Fruit fly (Drosophila melanogaster) whole organism, embryonic: ENCODE measurements around the gene CG12118.

Experiments
- B-H1 ChIP-seq: fragments of 200-800 bp; sonication (Bioruptor generic); IDR thresholded peaks from 3 replicates; pipeline ENCODE4 v1.3.6; 2022; ENCODE audit warnings: missing biosample characterization, missing genetic modification characterization
- Blimp-1 ChIP-seq: fragments of 200-800 bp; sonication (Bioruptor generic); optimal IDR thresholded peaks from 3 replicates; lab custom pipeline; 2018; ENCODE audit warnings: missing biosample characterization, missing genetic modification characterization, mild to moderate bottlenecking, moderate library complexity, missing genetic modification reagents
- BtbVII ChIP-seq: fragments of 200-800 bp; sonication (Bioruptor generic); optimal IDR thresholded peaks from 3 replicates; lab custom pipeline; 2017; ENCODE audit warnings: missing biosample characterization, mild to moderate bottlenecking, missing genetic modification characterization
- CG10565 ChIP-seq: fragments of 200-800 bp; sonication (Bioruptor generic); optimal IDR thresholded peaks from 3 replicates; lab custom pipeline; 2016; ENCODE audit warnings: missing biosample characterization, mild to moderate bottlenecking, missing genetic modification characterization
- CG12071 ChIP-seq: fragments of 200-800 bp; sonication (Bioruptor generic); optimal IDR thresholded peaks from 3 replicates; lab custom pipeline; 2018; ENCODE audit warnings: missing biosample characterization, mild to moderate bottlenecking, missing genetic modification characterization
- CG18619 ChIP-seq: fragments of 200-800 bp; sonication (Bioruptor generic); optimal IDR thresholded peaks from 3 replicates; lab custom pipeline; 2017; ENCODE audit warnings: missing biosample characterization, mild to moderate bottlenecking, missing genetic modification characterization
- CG2116 ChIP-seq: fragments of 200-800 bp; sonication (Bioruptor generic); optimal IDR thresholded peaks from 3 replicates; lab custom pipeline; 2018; ENCODE audit warnings: missing biosample characterization, mild to moderate bottlenecking, missing genetic modification characterization
- CG2120 ChIP-seq: fragments of 200-800 bp; sonication (Bioruptor generic); optimal IDR thresholded peaks from 3 replicates; lab custom pipeline; 2016; ENCODE audit warnings: missing biosample characterization, missing genetic modification characterization
- CG30020 ChIP-seq: fragments of 200-800 bp; optimal IDR thresholded peaks from 2 replicates; lab custom pipeline; 2019; ENCODE audit warnings: missing biosample characterization, mild to moderate bottlenecking, missing genetic modification characterization, moderate library complexity
- CG31365 ChIP-seq: fragments of 200-800 bp; sonication (Bioruptor generic); optimal IDR thresholded peaks from 2 replicates; lab custom pipeline; 2018; ENCODE audit warnings: missing biosample characterization, mild to moderate bottlenecking, missing genetic modification characterization
- CG4282 ChIP-seq: fragments of 200-800 bp; sonication (Bioruptor generic); optimal IDR thresholded peaks from 2 replicates; lab custom pipeline; 2016; ENCODE audit warnings: missing biosample characterization, missing genetic modification characterization
- CG6854 ChIP-seq: fragments of 200-800 bp; sonication (Bioruptor generic); optimal IDR thresholded peaks from 3 replicates; lab custom pipeline; 2017; ENCODE audit warnings: missing biosample characterization, mild to moderate bottlenecking, missing genetic modification characterization
- CG8388 ChIP-seq: fragments of 200-800 bp; sonication (Bioruptor generic); optimal IDR thresholded peaks from 2 replicates; lab custom pipeline; 2019; ENCODE audit warnings: missing biosample characterization, mild to moderate bottlenecking, missing genetic modification characterization, moderate library complexity
- CG9797 ChIP-seq: fragments of 200-800 bp; sonication (Bioruptor generic); optimal IDR thresholded peaks from 3 replicates; lab custom pipeline; 2018; ENCODE audit warnings: missing biosample characterization, mild to moderate bottlenecking, missing genetic modification characterization
- Dad ChIP-seq: fragments of 200-800 bp; sonication (Bioruptor generic); optimal IDR thresholded peaks from 3 replicates; lab custom pipeline; 2016; ENCODE audit warnings: missing biosample characterization, missing genetic modification characterization
- E2f2 ChIP-seq: fragments of 200-800 bp; sonication (Bioruptor generic); IDR thresholded peaks from 2 replicates; pipeline ENCODE4 v1.3.6; 2022; ENCODE audit warnings: missing biosample characterization, missing genetic modification characterization
- HLH3B ChIP-seq: fragments of 200-800 bp; sonication (Bioruptor generic); IDR thresholded peaks from 2 replicates; pipeline ENCODE4 v1.3.6; 2022; ENCODE audit warnings: missing biosample characterization, missing genetic modification characterization
- Hmr ChIP-seq: fragments of 200-800 bp; sonication (Bioruptor generic); optimal IDR thresholded peaks from 3 replicates; lab custom pipeline; 2017; ENCODE audit warnings: mild to moderate bottlenecking, missing biosample characterization, missing genetic modification reagents, missing genetic modification characterization
- Hr39 ChIP-seq: fragments of >200 bp; optimal IDR thresholded peaks from 2 replicates; lab custom pipeline; 2017
- Lpt ChIP-seq: fragments of >200 bp; optimal IDR thresholded peaks from 2 replicates; lab custom pipeline; 2018; ENCODE audit warnings: missing biosample characterization, missing genetic modification characterization
- Meics ChIP-seq: fragments of 200-800 bp; sonication (Bioruptor generic); optimal IDR thresholded peaks from 2 replicates; lab custom pipeline; 2017; ENCODE audit warnings: missing biosample characterization, mild to moderate bottlenecking, missing genetic modification characterization
- PHDP ChIP-seq: fragments of 200-800 bp; sonication (Bioruptor generic); optimal IDR thresholded peaks from 3 replicates; lab custom pipeline; 2018; ENCODE audit warnings: missing biosample characterization, mild to moderate bottlenecking, missing genetic modification characterization, moderate library complexity
- Pdp1 ChIP-seq, 2 experiments: fragments of 200-800 bp; sonication (Bioruptor generic); optimal IDR thresholded peaks; 3 replicates each; lab custom pipeline; 2016; ENCODE audit warnings: missing biosample characterization in 2 of 2, missing genetic modification characterization in 2 of 2, mild to moderate bottlenecking in 1 of 2, moderate library complexity in 1 of 2
- Scr ChIP-seq: fragments of 200-800 bp; sonication (Bioruptor generic); IDR thresholded peaks from 2 replicates; pipeline ENCODE4 v1.3.6; 2022; ENCODE audit warnings: missing biosample characterization, missing genetic modification characterization; ENCODE audit not compliant: partially characterized antibody
- az2 ChIP-seq: fragments of 200-800 bp; sonication (Bioruptor generic); optimal IDR thresholded peaks from 3 replicates; lab custom pipeline; 2016; ENCODE audit warnings: missing biosample characterization, missing genetic modification characterization
- bigmax ChIP-seq: fragments of 200-800 bp; sonication (Bioruptor generic); optimal IDR thresholded peaks from 2 replicates; lab custom pipeline; 2018; ENCODE audit warnings: missing biosample characterization, mild to moderate bottlenecking, missing genetic modification characterization
- btn ChIP-seq: fragments of 200-800 bp; sonication (Bioruptor generic); optimal IDR thresholded peaks from 2 replicates; lab custom pipeline; 2016; ENCODE audit warnings: missing biosample characterization, missing genetic modification characterization
- cg ChIP-seq: fragments of 200-800 bp; sonication (Bioruptor generic); optimal IDR thresholded peaks from 3 replicates; lab custom pipeline; 2019; ENCODE audit warnings: missing biosample characterization, mild to moderate bottlenecking, missing genetic modification characterization, moderate library complexity
- chinmo ChIP-seq: fragments of 200-800 bp; sonication (Bioruptor generic); IDR thresholded peaks from 4 replicates; pipeline ENCODE4 v1.3.6; 2022; ENCODE audit warnings: missing biosample characterization, missing genetic modification characterization; ENCODE audit not compliant: partially characterized antibody
- crol ChIP-seq: fragments of 200-800 bp; sonication (Bioruptor generic); IDR thresholded peaks from 2 replicates; pipeline ENCODE4 v1.3.6; 2022; ENCODE audit warnings: missing biosample characterization, missing genetic modification characterization
- dmrt99B ChIP-seq: fragments of 200-800 bp; sonication (Bioruptor generic); optimal IDR thresholded peaks from 2 replicates; lab custom pipeline; 2018; ENCODE audit warnings: missing biosample characterization, mild to moderate bottlenecking, missing genetic modification characterization, moderate library complexity
- dpn ChIP-seq, 2 experiments: fragments of 200-800 bp; sonication (Bioruptor generic); optimal IDR thresholded peaks; 3 replicates each; lab custom pipeline; 2016; ENCODE audit warnings: missing biosample characterization in 2 of 2, missing genetic modification characterization in 2 of 2
- ems ChIP-seq: fragments of 200-800 bp; sonication (Bioruptor generic); optimal IDR thresholded peaks from 3 replicates; lab custom pipeline; 2016; ENCODE audit warnings: missing biosample characterization, missing genetic modification characterization
- eyg ChIP-seq: fragments of 200-800 bp; sonication (Bioruptor generic); optimal IDR thresholded peaks from 3 replicates; lab custom pipeline; 2016; ENCODE audit warnings: missing biosample characterization, missing genetic modification characterization
- fd3F ChIP-seq: fragments of 200-800 bp; sonication (Bioruptor generic); optimal IDR thresholded peaks from 2 replicates; lab custom pipeline; 2018; ENCODE audit warnings: missing biosample characterization, mild to moderate bottlenecking, missing genetic modification characterization, moderate library complexity
- grau ChIP-seq: fragments of 200-800 bp; optimal IDR thresholded peaks from 3 replicates; lab custom pipeline; 2019; ENCODE audit warnings: missing biosample characterization, mild to moderate bottlenecking, missing genetic modification characterization, moderate library complexity
- gro ChIP-seq: fragments of 200-800 bp; sonication (Bioruptor generic); optimal IDR thresholded peaks from 2 replicates; lab custom pipeline; 2016; ENCODE audit warnings: missing biosample characterization, missing genetic modification characterization
- hkb ChIP-seq, 2 experiments: fragments of 200-800 bp in 1 of 2; fragments of >200 bp in 1 of 2; sonication (Bioruptor generic) in 1 of 2; IDR thresholded peaks in 1 of 2; optimal IDR thresholded peaks in 1 of 2; 2 replicates each; pipeline versions ENCODE4 v1.3.6 to Lab custom; 2017 to 2022; ENCODE audit warnings: missing biosample characterization in 1 of 2, missing genetic modification characterization in 1 of 2
- insv ChIP-seq, 2 experiments: fragments of 200-800 bp; sonication (Bioruptor generic); optimal IDR thresholded peaks; 3 replicates each; lab custom pipeline; 2016 to 2018; ENCODE audit warnings: missing biosample characterization in 2 of 2, missing genetic modification characterization in 2 of 2
- nmo ChIP-seq: fragments of 200-800 bp; sonication (Bioruptor generic); optimal IDR thresholded peaks from 2 replicates; lab custom pipeline; 2018; ENCODE audit warnings: missing biosample characterization, mild to moderate bottlenecking, missing genetic modification characterization, moderate library complexity
- onecut ChIP-seq: fragments of 200-800 bp; sonication (Bioruptor generic); IDR thresholded peaks from 2 replicates; pipeline ENCODE4 v1.3.6; 2022; ENCODE audit warnings: missing biosample characterization, missing genetic modification characterization
- pum ChIP-seq: fragments of 200-800 bp; sonication (Bioruptor generic); optimal IDR thresholded peaks from 2 replicates; lab custom pipeline; 2016; ENCODE audit warnings: missing biosample characterization, missing genetic modification characterization
- row ChIP-seq: fragments of 200-800 bp; sonication (Bioruptor generic); IDR thresholded peaks from 3 replicates; pipeline ENCODE4 v1.3.6; 2022; ENCODE audit warnings: missing biosample characterization, missing genetic modification characterization
- shn ChIP-seq: fragments of 200-800 bp; sonication (Bioruptor generic); optimal IDR thresholded peaks from 3 replicates; lab custom pipeline; 2016; ENCODE audit warnings: missing biosample characterization, missing genetic modification characterization
- tap ChIP-seq: fragments of 200-800 bp; optimal IDR thresholded peaks from 3 replicates; lab custom pipeline; 2019; ENCODE audit warnings: missing biosample characterization, mild to moderate bottlenecking, missing genetic modification characterization, moderate library complexity
- tgo ChIP-seq: fragments of 200-800 bp; sonication (Bioruptor generic); IDR thresholded peaks from 3 replicates; pipeline ENCODE4 v1.3.6; 2022; ENCODE audit warnings: missing biosample characterization, missing genetic modification characterization
- tna ChIP-seq: fragments of 200-800 bp; sonication (Bioruptor generic); IDR thresholded peaks from 2 replicates; pipeline ENCODE4 v1.3.6; 2022; ENCODE audit warnings: missing biosample characterization, missing genetic modification characterization; ENCODE audit not compliant: partially characterized antibody
- ttk ChIP-seq: fragments of 200-800 bp; sonication (Bioruptor generic); IDR thresholded peaks from 2 replicates; pipeline ENCODE4 v2.1.2; 2022; ENCODE audit warnings: missing biosample characterization, missing genetic modification characterization
- unpg ChIP-seq: fragments of 200-800 bp; sonication (Bioruptor generic); optimal IDR thresholded peaks from 3 replicates; lab custom pipeline; 2018; ENCODE audit warnings: missing biosample characterization, mild to moderate bottlenecking, missing genetic modification characterization, moderate library complexity
- zf30C ChIP-seq: fragments of 200-800 bp; sonication (Bioruptor generic); optimal IDR thresholded peaks from 3 replicates; lab custom pipeline; 2018; ENCODE audit warnings: missing biosample characterization, mild to moderate bottlenecking, missing genetic modification characterization

The CG12118 gene

dm6 chrX:9224423-9224822 is 28.2 kb upstream of the CG12118 start:
- TF ChIP-seq crol (GFP tag; lab: Robert Waterston, UW) (peak; percentile 17; the same call in 1 of the 2 replicates), CG2116 (GFP tag; lab: Kevin White, UChicago) (no peak), CG6854 (GFP tag; lab: Kevin White, UChicago) (no peak), CG9797 (no peak), pum (no peak), PHDP (tag; lab: Kevin White, UChicago) (no peak), HLH3B (no peak), zf30C (GFP tag; lab: Kevin White, UChicago) (no peak), cg (no peak), CG10565 (no peak), insv (GFP tag; optimal IDR thresholded peaks at IDR 0.05; lab: Kevin White, UChicago) (no peak), bigmax (GFP tag; lab: Kevin White, UChicago) (no peak), BtbVII (GFP tag; lab: Kevin White, UChicago) (no peak), tap (tag; lab: Kevin White, UChicago) (no peak), Blimp-1 (GFP tag; lab: Kevin White, UChicago) (peak; percentile 90), Dad (no peak), ems (no peak), CG30020 (no peak), B-H1 (GFP tag; lab: Robert Waterston, UW) (no peak), E2f2 (GFP tag; lab: Robert Waterston, UW) (no peak), Pdp1 (GFP tag; optimal IDR thresholded peaks at IDR 0.05; lab: Kevin White, UChicago) (peak in 1 of 2 experiments; percentile 41), fd3F (GFP tag; lab: Kevin White, UChicago) (no peak), CG31365 (tag; lab: Kevin White, UChicago) (no peak), CG4282 (GFP tag; lab: Kevin White, UChicago) (no peak)

- no peak for TF ChIP-seq dpn (GFP tag; optimal IDR thresholded peaks at IDR 0.05; lab: Kevin White, UChicago)
- TF ChIP-seq CG12071 (GFP tag; lab: Kevin White, UChicago), result no peak
- peak; percentile 13 for TF ChIP-seq Hmr (GFP tag; lab: Kevin White, UChicago)
- peak; percentile 22; the same call in 1 of the 2 replicates for TF ChIP-seq Scr
- peak; percentile 12 for TF ChIP-seq Meics
- peak; percentile 20; the same call in 1 of the 2 replicates for TF ChIP-seq E2f2 (GFP tag; lab: Robert Waterston, UW)
- peak; percentile 0 for TF ChIP-seq CG18619 (GFP tag; lab: Kevin White, UChicago)
- TF ChIP-seq dmrt99B (tag; lab: Kevin White, UChicago), result no peak
- peak; percentile 18 for TF ChIP-seq unpg
- peak; percentile 19 for TF ChIP-seq CG2120
- no peak for TF ChIP-seq nmo (GFP tag; lab: Kevin White, UChicago)
- no peak for TF ChIP-seq tgo (GFP tag; lab: Robert Waterston, UW)
- no peak for TF ChIP-seq gro
- TF ChIP-seq btn (GFP tag; lab: Kevin White, UChicago), result no peak
- peak; percentile 58 for TF ChIP-seq onecut
- peak; percentile 5 for TF ChIP-seq PHDP (tag; lab: Kevin White, UChicago)
- peak; percentile 28; the same call in 1 of the 3 replicates for TF ChIP-seq row (GFP tag; lab: Robert Waterston, UW)
- TF ChIP-seq tna (GFP tag; lab: Robert Waterston, UW), result no peak
- no peak for TF ChIP-seq ttk (GFP tag; lab: Robert Waterston, UW)
- TF ChIP-seq Hr39 (lab: Kevin White, UChicago), result no peak
- no peak for TF ChIP-seq Lpt
- TF ChIP-seq CG8388 (GFP tag; lab: Kevin White, UChicago), result no peak
- no peak for TF ChIP-seq B-H1 (GFP tag; lab: Robert Waterston, UW)
- TF ChIP-seq hkb (optimal IDR thresholded peaks at IDR 0.05; lab: Kevin White, UChicago), result no peak
- 0 out of 2 replicates have a peak, but pooled peaks have one; percentile 25 for TF ChIP-seq hkb (GFP tag; IDR thresholded peaks at IDR 0.05; lab: Robert Waterston, UW)
- TF ChIP-seq chinmo (GFP tag; lab: Robert Waterston, UW), result 0 out of 4 replicates have a peak, but pooled peaks have one; percentile 29
- no peak for TF ChIP-seq eyg
- peak; percentile 5 for TF ChIP-seq az2 (GFP tag; lab: Kevin White, UChicago)
- no peak for TF ChIP-seq shn
- peak; percentile 23 for TF ChIP-seq grau (tag; lab: Kevin White, UChicago)
These were observed 27.0 kb upstream of the CG12118 start, which contains the start of gene t for dm6 chrX:9223182-9223581. Gene t, minus strand, starts transcription at chrX:9223257.
